2 fruit fly cellular contexts compared by ENCODE assay signal in the genomic region with DNA sequence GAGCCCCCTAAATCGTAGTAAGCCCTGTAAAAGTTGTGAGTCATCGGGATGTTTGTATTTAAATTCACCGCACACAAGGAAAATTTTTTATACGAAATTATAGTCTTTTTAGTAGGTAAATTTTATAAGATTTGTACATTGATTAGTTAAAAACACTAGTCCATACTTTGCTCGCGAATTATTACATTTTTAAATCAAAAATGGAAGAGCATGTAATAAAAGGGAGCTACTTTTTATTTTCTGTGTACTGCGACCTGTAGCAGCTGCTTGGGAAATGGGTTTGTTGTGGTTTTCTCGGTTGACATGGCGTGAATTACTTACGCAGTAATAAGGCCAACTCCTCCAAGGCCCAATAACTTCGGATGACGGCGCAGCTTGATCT.
TF ChIP-seq lines count a peak whose summit lies in the region.

No protein-coding gene starts in this region.

TF ChIP-seq in whole organism, embryonic, 481 proteins besides CTCF, POLR2A, EP300 and RAD21 (continued from another document and continues in another):
- no peak for TF ChIP-seq Xbp1 (GFP tag; optimal IDR thresholded peaks at IDR 0.05; lab: Kevin White, UChicago)
- peak; percentile 55 for TF ChIP-seq Xrp1 (GFP tag; IDR thresholded peaks at IDR 0.05; lab: Robert Waterston, UW)
- no peak for TF ChIP-seq CG2199 (GFP tag; IDR thresholded peaks at IDR 0.05; lab: Robert Waterston, UW)
- no peak for TF ChIP-seq prd (optimal IDR thresholded peaks at IDR 0.05; lab: Kevin White, UChicago)
- peak; percentile 43; the same call in 1 of the 3 replicates for TF ChIP-seq prd (GFP tag; IDR thresholded peaks at IDR 0.05; lab: Robert Waterston, UW)
- TF ChIP-seq CG15479 (GFP tag; optimal IDR thresholded peaks at IDR 0.05; lab: Kevin White, UChicago), result no peak
- TF ChIP-seq al (GFP tag; IDR thresholded peaks at IDR 0.05; lab: Robert Waterston, UW), result 0 out of 2 replicates have a peak, but pooled peaks have one; percentile 26
- TF ChIP-seq kni (GFP tag; optimal IDR thresholded peaks at IDR 0.05; lab: Kevin White, UChicago), result no peak
- TF ChIP-seq CG12659 (GFP tag; optimal IDR thresholded peaks at IDR 0.05; lab: Kevin White, UChicago), result no peak
- TF ChIP-seq phol (tag; optimal IDR thresholded peaks at IDR 0.05; lab: Kevin White, UChicago), result peak; percentile 19
- TF ChIP-seq Oaz (GFP tag; IDR thresholded peaks at IDR 0.05; lab: Robert Waterston, UW), result peak; percentile 49; the same call in 1 of the 2 replicates
- TF ChIP-seq ATbp (GFP tag; optimal IDR thresholded peaks at IDR 0.05; lab: Kevin White, UChicago), result peak; percentile 43
- TF ChIP-seq CG11456 (GFP tag; IDR thresholded peaks at IDR 0.05; lab: Robert Waterston, UW), result 0 out of 3 replicates have a peak, but pooled peaks have one; percentile 34
- TF ChIP-seq vvl (GFP tag; IDR thresholded peaks at IDR 0.05; lab: Robert Waterston, UW), result peak; percentile 33; the same call in 1 of the 2 replicates
- TF ChIP-seq lmd (GFP tag; IDR thresholded peaks at IDR 0.05; lab: Robert Waterston, UW), result 0 out of 2 replicates have a peak, but pooled peaks have one; percentile 36
- TF ChIP-seq CG13424 (tag; optimal IDR thresholded peaks at IDR 0.05; lab: Kevin White, UChicago), result peak; percentile 46
- peak; percentile 69 for TF ChIP-seq Ptx1 (GFP tag; IDR thresholded peaks at IDR 0.05; lab: Robert Waterston, UW)
- TF ChIP-seq CG17359 (tag; optimal IDR thresholded peaks at IDR 0.05; lab: Kevin White, UChicago), result peak; percentile 10
- TF ChIP-seq Ada2b (GFP tag; IDR thresholded peaks at IDR 0.05; lab: Robert Waterston, UW), result peak; percentile 48; the same call in 1 of the 2 replicates
- TF ChIP-seq Rx (GFP tag; IDR thresholded peaks at IDR 0.05; lab: Robert Waterston, UW), result no peak
- peak; percentile 41 for TF ChIP-seq dmrt99B (tag; optimal IDR thresholded peaks at IDR 0.05; lab: Kevin White, UChicago)
- no peak for TF ChIP-seq bowl (GFP tag; IDR thresholded peaks at IDR 0.05; lab: Robert Waterston, UW)
- peak; percentile 35 for TF ChIP-seq sob (GFP tag; IDR thresholded peaks at IDR 0.05; lab: Robert Waterston, UW)
- TF ChIP-seq CG2712 (tag; optimal IDR thresholded peaks at IDR 0.05; lab: Kevin White, UChicago), result peak; percentile 29
- TF ChIP-seq Hsf (GFP tag; optimal IDR thresholded peaks at IDR 0.05; lab: Kevin White, UChicago), result peak; percentile 31
- peak in 1 of 2 experiments; percentile 50 for TF ChIP-seq Hr51 (GFP tag; optimal IDR thresholded peaks at IDR 0.05; lab: Kevin White, UChicago)
- peak; percentile 24 for TF ChIP-seq CG13775 (GFP tag; optimal IDR thresholded peaks at IDR 0.05; lab: Kevin White, UChicago)
- TF ChIP-seq Deaf1 (tag; optimal IDR thresholded peaks at IDR 0.05; lab: Kevin White, UChicago), result no peak
- TF ChIP-seq hb (GFP tag; IDR thresholded peaks at IDR 0.05; lab: Robert Waterston, UW; ENCODE audit: partially characterized antibody), result no peak
- peak; percentile 88 for TF ChIP-seq Ets65A (GFP tag; lab: Kevin White, UChicago)
- TF ChIP-seq CG12391 (tag; optimal IDR thresholded peaks at IDR 0.05; lab: Kevin White, UChicago), result peak; percentile 40
- peak; percentile 75 for TF ChIP-seq slbo (GFP tag; IDR thresholded peaks at IDR 0.05; lab: Robert Waterston, UW)
- 0 out of 2 replicates have a peak, but pooled peaks have one; percentile 5 for TF ChIP-seq CG10321 (GFP tag; IDR thresholded peaks at IDR 0.05; lab: Robert Waterston, UW)
- no peak for TF ChIP-seq Ets97D (GFP tag; optimal IDR thresholded peaks at IDR 0.05; lab: Kevin White, UChicago)
- peak; percentile 31 for TF ChIP-seq Oli (tag; optimal IDR thresholded peaks at IDR 0.05; lab: Kevin White, UChicago)
- TF ChIP-seq H2.0 (GFP tag; IDR thresholded peaks at IDR 0.05; lab: Robert Waterston, UW), result 0 out of 2 replicates have a peak, but pooled peaks have one; percentile 27
- peak; percentile 30 for TF ChIP-seq tio (GFP tag; optimal IDR thresholded peaks at IDR 0.05; lab: Kevin White, UChicago)
- TF ChIP-seq zfh1 (GFP tag; IDR thresholded peaks at IDR 0.05; lab: Robert Waterston, UW), result peak; percentile 48; the same call in 1 of the 3 replicates
- peak; percentile 72 for TF ChIP-seq unpg (GFP tag; optimal IDR thresholded peaks at IDR 0.05; lab: Kevin White, UChicago)
- TF ChIP-seq ci (GFP tag; IDR thresholded peaks at IDR 0.05; lab: Robert Waterston, UW), result 0 out of 3 replicates have a peak, but pooled peaks have one; percentile 39
- peak; percentile 34; the same call in 1 of the 2 replicates for TF ChIP-seq ttk (GFP tag; IDR thresholded peaks at IDR 0.05; lab: Robert Waterston, UW)
- peak; percentile 62 for TF ChIP-seq CG11695 (GFP tag; IDR thresholded peaks at IDR 0.05; lab: Robert Waterston, UW)
- no peak for TF ChIP-seq ap (GFP tag; IDR thresholded peaks at IDR 0.05; lab: Robert Waterston, UW)
- TF ChIP-seq CG8388 (GFP tag; optimal IDR thresholded peaks at IDR 0.05; lab: Kevin White, UChicago), result peak; percentile 32
- TF ChIP-seq sisA (GFP tag; IDR thresholded peaks at IDR 0.05; lab: Robert Waterston, UW), result peak; percentile 36; the same call in 1 of the 2 replicates
- peak; percentile 18; the same call in 1 of the 2 replicates for TF ChIP-seq Drgx (GFP tag; IDR thresholded peaks at IDR 0.05; lab: Robert Waterston, UW)
- TF ChIP-seq row (GFP tag; IDR thresholded peaks at IDR 0.05; lab: Robert Waterston, UW), result peak; percentile 55
- TF ChIP-seq bsh (GFP tag; optimal IDR thresholded peaks at IDR 0.05; lab: Kevin White, UChicago), result peak in 1 of 2 experiments; percentile 68
- peak; percentile 13 for TF ChIP-seq Camta (GFP tag; optimal IDR thresholded peaks at IDR 0.05; lab: Kevin White, UChicago)
- no peak for TF ChIP-seq MBD-R2 (GFP tag; IDR thresholded peaks at IDR 0.05; lab: Robert Waterston, UW)
- no peak for TF ChIP-seq CG14860 (GFP tag; IDR thresholded peaks at IDR 0.05; lab: Robert Waterston, UW; ENCODE audit: partially characterized antibody)
- TF ChIP-seq CG6689 (GFP tag; IDR thresholded peaks at IDR 0.05; lab: Robert Waterston, UW), result peak; percentile 50
- TF ChIP-seq az2 (GFP tag; optimal IDR thresholded peaks at IDR 0.05; lab: Kevin White, UChicago), result peak; percentile 48
- peak; percentile 20 for TF ChIP-seq CG4820 (GFP tag; optimal IDR thresholded peaks at IDR 0.05; lab: Kevin White, UChicago)
- TF ChIP-seq CG3847 (GFP tag; IDR thresholded peaks at IDR 0.05; lab: Robert Waterston, UW), result peak; percentile 40
- peak; percentile 3 for TF ChIP-seq CG30403 (GFP tag; optimal IDR thresholded peaks at IDR 0.05; lab: Kevin White, UChicago)
- peak; percentile 18 for TF ChIP-seq dmrt11E (tag; optimal IDR thresholded peaks at IDR 0.05; lab: Kevin White, UChicago)
- TF ChIP-seq ind (GFP tag; optimal IDR thresholded peaks at IDR 0.05; lab: Kevin White, UChicago), result peak; percentile 22
- 0 out of 2 replicates have a peak, but pooled peaks have one; percentile 4 for TF ChIP-seq Adf1 (GFP tag; IDR thresholded peaks at IDR 0.05; lab: Robert Waterston, UW)
- TF ChIP-seq CG4730 (GFP tag; IDR thresholded peaks at IDR 0.05; lab: Robert Waterston, UW), result peak; percentile 14; the same call in 1 of the 2 replicates

TF ChIP-seq in whole organism, prepupa, 60 proteins besides CTCF, POLR2A, EP300 and RAD21 (continued from another document):
- TF ChIP-seq Lpt (GFP tag; optimal IDR thresholded peaks at IDR 0.05; lab: Kevin White, UChicago) (peak; percentile 13), dsx (GFP tag; optimal IDR thresholded peaks at IDR 0.05; lab: Kevin White, UChicago; ENCODE audit: poor library complexity, severe bottlenecking) (no peak), CG6792 (GFP tag; optimal IDR thresholded peaks at IDR 0.05; lab: Kevin White, UChicago) (peak; percentile 56), Eip75B (GFP tag; optimal IDR thresholded peaks at IDR 0.05; lab: Kevin White, UChicago) (peak; percentile 58), CG34406 (GFP tag; optimal IDR thresholded peaks at IDR 0.05; lab: Kevin White, UChicago) (peak; percentile 35), spab (GFP tag; optimal IDR thresholded peaks at IDR 0.05; lab: Kevin White, UChicago) (no peak), CG10631 (GFP tag; optimal IDR thresholded peaks at IDR 0.05; lab: Kevin White, UChicago) (peak; percentile 53), fkh (GFP tag; optimal IDR thresholded peaks at IDR 0.05; lab: Kevin White, UChicago) (no peak), CG32006 (GFP tag; optimal IDR thresholded peaks at IDR 0.05; lab: Kevin White, UChicago) (peak; percentile 66), CG8319 (GFP tag; optimal IDR thresholded peaks at IDR 0.05; lab: Kevin White, UChicago) (no peak), CG6163 (GFP tag; IDR thresholded peaks at IDR 0.05; lab: Robert Waterston, UW) (peak; percentile 84), Blimp-1 (GFP tag; optimal IDR thresholded peaks at IDR 0.05; lab: Kevin White, UChicago) (no peak), eg (GFP tag; IDR thresholded peaks at IDR 0.05; lab: Robert Waterston, UW) (peak; percentile 64; the same call in 2 of the 3 replicates), CG15336 (GFP tag; IDR thresholded peaks at IDR 0.05; lab: Robert Waterston, UW) (peak; percentile 59), pdm3 (GFP tag; optimal IDR thresholded peaks at IDR 0.05; lab: Kevin White, UChicago) (peak; percentile 63), CG6808 (GFP tag; optimal IDR thresholded peaks at IDR 0.05; lab: Kevin White, UChicago) (no peak), vri (GFP tag; optimal IDR thresholded peaks at IDR 0.05; lab: Kevin White, UChicago) (no peak), Hr39 (GFP tag; optimal IDR thresholded peaks at IDR 0.05; lab: Kevin White, UChicago) (peak; percentile 44), net (GFP tag; optimal IDR thresholded peaks at IDR 0.05; lab: Kevin White, UChicago) (peak; percentile 43), ss (GFP tag; optimal IDR thresholded peaks at IDR 0.05; lab: Kevin White, UChicago) (no peak), OdsH (GFP tag; optimal IDR thresholded peaks at IDR 0.05; lab: Kevin White, UChicago) (peak; percentile 66), CG11902 (GFP tag; optimal IDR thresholded peaks at IDR 0.05; lab: Kevin White, UChicago) (peak; percentile 11), CG1621 (tag; optimal IDR thresholded peaks at IDR 0.05; lab: Kevin White, UChicago) (no peak), CG9139 (GFP tag; optimal IDR thresholded peaks at IDR 0.05; lab: Kevin White, UChicago) (no peak), CG6276 (GFP tag; optimal IDR thresholded peaks at IDR 0.05; lab: Kevin White, UChicago) (no peak), CG6854 (GFP tag; optimal IDR thresholded peaks at IDR 0.05; lab: Kevin White, UChicago) (no peak), lz (GFP tag; optimal IDR thresholded peaks at IDR 0.05; lab: Kevin White, UChicago) (peak; percentile 46), dac (GFP tag; optimal IDR thresholded peaks at IDR 0.05; lab: Kevin White, UChicago) (no peak), fd59A (GFP tag; optimal IDR thresholded peaks at IDR 0.05; lab: Kevin White, UChicago) (no peak), achi (GFP tag; optimal IDR thresholded peaks at IDR 0.05; lab: Kevin White, UChicago) (peak; percentile 48), Hr38 (GFP tag; optimal IDR thresholded peaks at IDR 0.05; lab: Kevin White, UChicago) (no peak), CG4318 (GFP tag; optimal IDR thresholded peaks at IDR 0.05; lab: Kevin White, UChicago) (peak; percentile 24), CG31627 (GFP tag; optimal IDR thresholded peaks at IDR 0.05; lab: Kevin White, UChicago) (peak; percentile 39), Hr4 (GFP tag; optimal IDR thresholded peaks at IDR 0.05; lab: Kevin White, UChicago) (peak; percentile 65), CG10669 (GFP tag; optimal IDR thresholded peaks at IDR 0.05; lab: Kevin White, UChicago) (peak; percentile 27), CG11762 (GFP tag; optimal IDR thresholded peaks at IDR 0.05; lab: Kevin White, UChicago; ENCODE audit: insufficient read depth) (peak; percentile 9), Gug (GFP tag; IDR thresholded peaks at IDR 0.05; lab: Robert Waterston, UW) (0 out of 2 replicates have a peak, but pooled peaks have one; percentile 26), Eip93F (GFP tag; optimal IDR thresholded peaks at IDR 0.05; lab: Kevin White, UChicago) (no peak)
